Worm (Caenorhabditis elegans) whole organism, young adult: ENCODE results near the gene cnnm-3.

Experiments
- B0019.2 ChIP-seq: fragments of 200-800 bp; sonication (Bioruptor generic); conservative IDR thresholded peaks from 2 replicates; pipeline ENCODE4 v1.3.6; 2022; ENCODE audit warnings: missing genetic modification reagents, missing genetic modification characterization, missing compliant biosample characterization
- B0261.1 ChIP-seq: sonication (generic microtip); optimal IDR thresholded peaks from 2 replicates; lab custom pipeline; 2016; ENCODE audit warnings: mild to moderate bottlenecking, missing genetic modification characterization, moderate library complexity, missing compliant biosample characterization
- D2030.7 ChIP-seq: fragments of 200-800 bp; sonication (Bioruptor generic); IDR thresholded peaks from 2 replicates; pipeline ENCODE4 v1.3.6; 2022; ENCODE audit warnings: missing genetic modification reagents, missing genetic modification characterization, missing compliant biosample characterization
- K12H6.12 ChIP-seq: fragments of 200-800 bp; sonication (Bioruptor generic); optimal IDR thresholded peaks from 2 replicates; lab custom pipeline; 2018; ENCODE audit warnings: mild to moderate bottlenecking, missing genetic modification characterization, missing compliant biosample characterization
- Y67H2A.10 ChIP-seq: fragments of 200-800 bp; sonication (Bioruptor generic); conservative IDR thresholded peaks from 2 replicates; pipeline ENCODE4 v1.3.6; 2022; ENCODE audit warnings: missing genetic modification reagents, missing genetic modification characterization, missing compliant biosample characterization
- cebp-1 ChIP-seq, 2 experiments: fragments of 200-800 bp in 1 of 2; sonication (Bioruptor generic) in 1 of 2; sonication (generic microtip) in 1 of 2; IDR thresholded peaks in 1 of 2; optimal IDR thresholded peaks in 1 of 2; 2 replicates each; pipeline versions ENCODE4 v1.3.6 to Lab custom; 2017 to 2022; ENCODE audit warnings: missing compliant biosample characterization in 2 of 2, missing genetic modification characterization in 2 of 2, mild to moderate bottlenecking in 1 of 2, missing genetic modification reagents in 1 of 2, moderate library complexity in 1 of 2
- ceh-27 ChIP-seq: fragments of 200-800 bp; sonication (Bioruptor generic); optimal IDR thresholded peaks from 2 replicates; lab custom pipeline; 2018; ENCODE audit warnings: mild to moderate bottlenecking, missing genetic modification characterization, moderate library complexity, missing compliant biosample characterization
- dox-1 ChIP-seq: fragments of 200-800 bp; sonication (Bioruptor generic); IDR thresholded peaks from 2 replicates; pipeline ENCODE4 v1.3.6; 2022; ENCODE audit warnings: missing genetic modification reagents, missing genetic modification characterization, missing compliant biosample characterization
- hlh-26 ChIP-seq: fragments of 200-800 bp; sonication (Bioruptor generic); conservative IDR thresholded peaks from 2 replicates; pipeline ENCODE4 v1.3.6; 2022; ENCODE audit warnings: missing genetic modification reagents, missing genetic modification characterization, missing compliant biosample characterization
- hmg-1.2 ChIP-seq: fragments of 200-800 bp; sonication (Bioruptor generic); IDR thresholded peaks from 2 replicates; pipeline ENCODE4 v1.3.6; 2022; ENCODE audit warnings: missing genetic modification reagents, missing genetic modification characterization, missing compliant biosample characterization
- hrde-1 ChIP-seq: sonication (generic microtip); optimal IDR thresholded peaks from 2 replicates; lab custom pipeline; 2016; ENCODE audit warnings: missing genetic modification characterization, mild to moderate bottlenecking, missing compliant biosample characterization, moderate library complexity, missing genotype, missing genetic modification reagents, borderline replicate concordance
- hsf-1 ChIP-seq: fragments of 200-800 bp; sonication (Bioruptor generic); IDR thresholded peaks from 2 replicates; pipeline ENCODE4 v1.3.6; 2022; ENCODE audit warnings: missing genetic modification reagents, missing genetic modification characterization, missing compliant biosample characterization
- lin-40 ChIP-seq: sonication (generic microtip); optimal IDR thresholded peaks from 2 replicates; lab custom pipeline; 2016; ENCODE audit warnings: missing genetic modification characterization, mild to moderate bottlenecking, missing compliant biosample characterization, missing genotype, missing genetic modification reagents
- lin-54 ChIP-seq: fragments of 200-800 bp; sonication (Bioruptor generic); optimal IDR thresholded peaks from 2 replicates; lab custom pipeline; 2018; ENCODE audit warnings: mild to moderate bottlenecking, missing genetic modification characterization, missing compliant biosample characterization
- lir-1 ChIP-seq: fragments of 200-800 bp; sonication (Bioruptor generic); conservative IDR thresholded peaks from 2 replicates; pipeline ENCODE4 v1.3.6; 2022; ENCODE audit warnings: missing genetic modification reagents, missing genetic modification characterization, missing compliant biosample characterization
- madf-3 ChIP-seq: fragments of 200-800 bp; sonication (Bioruptor generic); IDR thresholded peaks from 2 replicates; pipeline ENCODE4 v1.3.6; 2022; ENCODE audit warnings: missing genetic modification reagents, missing genetic modification characterization, missing compliant biosample characterization
- madf-8 ChIP-seq: fragments of 200-800 bp; sonication (Bioruptor generic); conservative IDR thresholded peaks from 2 replicates; pipeline ENCODE4 v1.3.6; 2022; ENCODE audit warnings: missing genetic modification reagents, missing genetic modification characterization, missing compliant biosample characterization
- mel-28 ChIP-seq: sonication (generic microtip); optimal IDR thresholded peaks from 2 replicates; lab custom pipeline; 2016; ENCODE audit warnings: borderline replicate concordance, mild to moderate bottlenecking, missing genetic modification characterization, missing compliant biosample characterization
- mes-4 ChIP-seq: sonication (generic microtip); optimal IDR thresholded peaks from 2 replicates; lab custom pipeline; 2016; ENCODE audit warnings: missing genotype, missing genetic modification characterization, missing compliant biosample characterization
- mxl-1 ChIP-seq: sonication (generic microtip); optimal IDR thresholded peaks from 2 replicates; lab custom pipeline; 2016; ENCODE audit warnings: missing genetic modification characterization, missing compliant biosample characterization
- nhr-120 ChIP-seq: fragments of 200-800 bp; sonication (Bioruptor generic); IDR thresholded peaks from 2 replicates; pipeline ENCODE4 v1.3.6; 2022; ENCODE audit warnings: missing genetic modification characterization, missing compliant biosample characterization
- nhr-80 ChIP-seq: sonication (generic microtip); optimal IDR thresholded peaks from 2 replicates; lab custom pipeline; 2016; ENCODE audit warnings: missing genetic modification characterization, missing compliant biosample characterization
- pbrm-1 ChIP-seq: fragments of 200-800 bp; sonication (Bioruptor generic); IDR thresholded peaks from 2 replicates; pipeline ENCODE4 v1.3.6; 2022; ENCODE audit warnings: missing genetic modification reagents, missing genetic modification characterization, missing compliant biosample characterization
- rcor-1 ChIP-seq: fragments of 200-800 bp; sonication (Bioruptor generic); IDR thresholded peaks from 2 replicates; pipeline ENCODE4 v1.3.6; 2022; ENCODE audit warnings: missing genetic modification reagents, missing genetic modification characterization, missing compliant biosample characterization
- sea-2 ChIP-seq: fragments of 200-800 bp; sonication (Bioruptor generic); IDR thresholded peaks from 2 replicates; pipeline ENCODE4 v1.3.6; 2022; ENCODE audit warnings: missing genetic modification characterization, missing compliant biosample characterization
- snpc-1.1 ChIP-seq: sonication (generic microtip); optimal IDR thresholded peaks from 2 replicates; lab custom pipeline; 2017; ENCODE audit warnings: missing genetic modification characterization, mild to moderate bottlenecking, missing compliant biosample characterization, antibody characterized with exemption, moderate library complexity, missing genotype, missing genetic modification reagents; ENCODE audit not compliant: insufficient read depth
- snpc-1.3 ChIP-seq: sonication (generic microtip); optimal IDR thresholded peaks from 2 replicates; lab custom pipeline; 2017; ENCODE audit warnings: missing genetic modification characterization, mild to moderate bottlenecking, missing compliant biosample characterization, antibody characterized with exemption, moderate library complexity, missing genotype, missing genetic modification reagents; ENCODE audit not compliant: insufficient read depth
- tbp1 ChIP-seq: fragments of 200-800 bp; sonication (Bioruptor generic); optimal IDR thresholded peaks from 2 replicates; lab custom pipeline; 2018; ENCODE audit warnings: mild to moderate bottlenecking, missing genetic modification characterization, missing compliant biosample characterization
- zfh-2 ChIP-seq: fragments of 200-800 bp; sonication (Bioruptor generic); conservative IDR thresholded peaks from 2 replicates; pipeline ENCODE4 v1.3.6; 2022; ENCODE audit warnings: missing genetic modification reagents, missing genetic modification characterization, missing compliant biosample characterization
- ztf-18 ChIP-seq: sonication (generic microtip); optimal IDR thresholded peaks from 2 replicates; lab custom pipeline; 2016; ENCODE audit warnings: missing genotype, mild to moderate bottlenecking, missing genetic modification characterization, missing compliant biosample characterization
- ztf-22 ChIP-seq: fragments of 200-800 bp; sonication (Bioruptor generic); optimal IDR thresholded peaks from 2 replicates; lab custom pipeline; 2018; ENCODE audit warnings: mild to moderate bottlenecking, missing genetic modification characterization, moderate library complexity, missing compliant biosample characterization
- ztf-25 ChIP-seq: fragments of 200-800 bp; sonication (Bioruptor generic); IDR thresholded peaks from 2 replicates; pipeline ENCODE4 v1.3.6; 2022; ENCODE audit warnings: missing genetic modification reagents, missing genetic modification characterization, missing compliant biosample characterization
- ztf-28 ChIP-seq: fragments of 200-800 bp; sonication (Bioruptor generic); IDR thresholded peaks from 2 replicates; pipeline ENCODE4 v1.3.6; 2022; ENCODE audit warnings: missing genetic modification reagents, missing genetic modification characterization, missing compliant biosample characterization
- ztf-6 ChIP-seq: fragments of 200-800 bp; sonication (Bioruptor generic); IDR thresholded peaks from 2 replicates; pipeline ENCODE4 v1.3.6; 2022; ENCODE audit warnings: missing genetic modification reagents, missing genetic modification characterization, missing compliant biosample characterization

The cnnm-3 gene

DNA sequence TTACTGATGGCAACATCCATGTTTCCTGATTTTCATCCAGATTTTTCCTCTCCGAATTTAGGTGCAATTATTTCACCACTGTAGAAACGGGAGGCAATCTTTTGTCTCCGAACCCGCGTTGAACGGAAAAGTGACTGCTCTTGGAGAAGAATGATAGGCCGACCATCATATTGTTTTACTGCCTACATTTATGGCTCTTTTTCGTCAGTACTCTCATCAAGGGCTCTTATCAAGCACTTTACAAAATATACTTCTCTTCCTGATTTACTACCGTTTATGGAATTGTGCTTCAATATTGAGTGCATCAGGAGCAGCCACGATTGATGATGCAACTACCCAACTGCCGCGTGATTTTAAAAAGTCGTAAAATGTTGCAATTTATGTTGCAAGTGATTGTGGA, 8.7 kb upstream of the cnnm-3 start:
- TF ChIP-seq hmg-1.2 (GFP tag; lab: Robert Waterston, UW) (no peak), hsf-1 (no peak), B0261.1 (no peak), nhr-120 (GFP tag; lab: Robert Waterston, UW) (no peak), pbrm-1 (GFP tag; lab: Robert Waterston, UW) (no peak), madf-3 (GFP tag; lab: Robert Waterston, UW) (no peak), rcor-1 (no peak), madf-8 (GFP tag; lab: Robert Waterston, UW) (no peak), hrde-1 (no peak), mes-4 (tag; lab: Kevin White, UChicago) (no peak), ztf-6 (GFP tag; lab: Robert Waterston, UW) (no peak), ceh-27 (no peak), snpc-1.1 (no peak), hlh-26 (no peak), mxl-1 (tag; lab: Kevin White, UChicago) (no peak), ztf-25 (GFP tag; lab: Robert Waterston, UW) (no peak), ztf-22 (GFP tag; lab: Kevin White, UChicago) (no peak)

DNA sequence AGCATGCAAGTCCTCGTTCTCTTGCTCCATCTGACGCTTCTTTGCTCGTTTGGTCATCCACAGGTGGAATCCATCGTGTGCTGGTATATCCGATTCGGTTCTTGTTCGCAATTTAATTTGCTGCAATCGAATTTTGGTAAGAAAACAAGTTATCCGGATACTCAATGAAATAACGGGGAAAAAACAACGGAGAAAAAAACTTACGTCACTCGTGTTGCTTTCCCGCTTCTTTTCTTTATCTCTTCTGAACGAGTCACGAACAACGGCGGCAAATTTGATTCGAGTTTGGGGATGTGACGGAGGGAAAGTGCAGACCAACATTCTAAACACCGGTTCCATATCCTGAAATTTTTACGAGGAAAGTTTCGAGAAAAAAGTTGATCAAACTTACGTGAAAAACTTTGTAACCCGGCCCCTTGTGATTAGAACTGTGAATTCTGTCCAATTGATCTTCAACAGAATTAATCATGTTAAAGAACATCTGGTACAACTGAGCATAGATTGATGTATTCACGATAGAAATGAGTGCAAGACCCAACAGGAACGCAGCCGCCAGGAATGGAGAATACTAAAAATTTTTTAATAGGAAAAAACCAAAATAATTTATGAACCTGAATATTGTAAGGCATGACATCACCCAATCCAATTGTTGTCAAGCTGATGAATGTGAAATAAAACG, 5.8 kb upstream of the cnnm-3 start:
- TF ChIP-seq ztf-18 (tag; lab: Kevin White, UChicago) (no peak), lir-1 (GFP tag; lab: Robert Waterston, UW) (no peak), lin-54 (GFP tag; lab: Kevin White, UChicago) (no peak), tbp1 (GFP tag; lab: Kevin White, UChicago) (no peak), ztf-28 (GFP tag; lab: Robert Waterston, UW) (no peak)

DNA sequence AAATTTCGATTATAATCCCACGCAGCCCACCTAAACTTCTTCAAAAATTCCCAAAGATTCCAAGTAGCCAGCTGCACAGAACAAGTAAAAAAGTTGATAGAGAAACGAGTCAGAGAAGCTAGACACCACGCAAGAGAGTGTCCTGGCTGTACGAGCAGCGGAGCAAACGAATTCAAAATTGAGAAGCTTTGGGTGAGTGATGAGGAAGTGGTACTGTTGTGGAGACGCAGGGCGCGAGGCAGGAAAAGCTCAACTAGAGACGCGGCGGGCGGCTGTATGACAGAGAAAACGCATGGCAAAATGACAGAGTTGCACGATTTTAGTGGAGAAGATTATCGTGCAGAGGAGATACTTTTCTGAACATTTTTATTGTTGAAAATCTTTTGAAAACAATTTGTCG, 3.6 kb upstream of the cnnm-3 start:
- TF ChIP-seq snpc-1.3 (tag; lab: Kevin White, UChicago) = no peak
- peak; percentile 82; the same call in 1 of the 2 replicates for TF ChIP-seq hmg-1.2 (GFP tag; lab: Robert Waterston, UW)
- peak; percentile 29 for TF ChIP-seq lin-40 (tag; lab: Kevin White, UChicago)
- peak; percentile 81 for TF ChIP-seq zfh-2 (GFP tag; lab: Robert Waterston, UW)
- TF ChIP-seq K12H6.12 = peak; percentile 50
- TF ChIP-seq D2030.7 (GFP tag; lab: Robert Waterston, UW) = no peak
- TF ChIP-seq nhr-80 (tag; lab: Kevin White, UChicago) = peak; percentile 67
- no peak for TF ChIP-seq cebp-1 (GFP tag; IDR thresholded peaks at IDR 0.05; lab: Robert Waterston, UW)
- TF ChIP-seq cebp-1 (tag; optimal IDR thresholded peaks at IDR 0.05; lab: Kevin White, UChicago) = peak; percentile 39
- peak; percentile 66; the same call in 1 of the 2 replicates for TF ChIP-seq dox-1 (GFP tag; lab: Robert Waterston, UW)
- TF ChIP-seq tbp1 (GFP tag; lab: Kevin White, UChicago) = no peak

DNA sequence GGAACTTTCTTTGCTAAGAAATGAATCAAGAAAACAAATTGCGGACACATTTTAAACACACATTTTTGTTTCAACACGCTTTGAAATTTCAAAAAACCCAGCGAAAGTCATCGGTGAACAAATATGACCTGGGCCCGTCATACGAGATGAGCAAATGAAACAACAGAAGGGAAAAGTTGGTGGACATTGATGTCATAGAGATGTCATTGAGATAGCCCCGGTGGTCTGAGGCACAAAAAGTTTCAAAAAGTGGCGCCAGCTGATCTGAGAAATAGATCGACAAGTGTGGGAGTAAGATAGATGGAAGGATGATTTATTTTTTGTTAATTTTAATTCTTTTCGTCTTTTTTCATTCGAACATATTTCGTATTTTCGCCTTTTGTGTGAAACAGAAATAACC, 3.0 kb upstream of the cnnm-3 start:
- TF ChIP-seq mel-28 (no peak), sea-2 (GFP tag; lab: Robert Waterston, UW) (no peak), madf-3 (GFP tag; lab: Robert Waterston, UW) (no peak), B0019.2 (GFP tag; lab: Robert Waterston, UW) (no peak), Y67H2A.10 (GFP tag; lab: Robert Waterston, UW) (no peak)
